Worm (Caenorhabditis elegans) whole organism, L4 larva: ENCODE measurements around the gene str-20.
A peak's percentile ranks its signal among the peaks of the same experiment; 100 is the strongest.

ENCODE experiments used
- F10B5.3 ChIP-seq: sonication (generic microtip); optimal IDR thresholded peaks from 2 replicates; lab custom pipeline; 2016; ENCODE audit warnings: mild to moderate bottlenecking, missing genetic modification characterization, missing compliant biosample characterization
- F26F4.8 ChIP-seq: fragments of 200-800 bp; sonication (Bioruptor generic); conservative IDR thresholded peaks from 2 replicates; pipeline ENCODE4 v1.3.6; 2022; ENCODE audit warnings: missing genetic modification characterization, missing compliant biosample characterization
- F44E2.7 ChIP-seq: fragments of 200-800 bp; sonication (Bioruptor generic); IDR thresholded peaks from 2 replicates; pipeline ENCODE4 v2.1.2; 2022; ENCODE audit warnings: missing genetic modification characterization, missing compliant biosample characterization
- R02D3.7 ChIP-seq: fragments of 150-350 bp; sonication (generic microtip); optimal IDR thresholded peaks from 3 replicates; lab custom pipeline; 2014; ENCODE audit warnings: missing biosample characterization, missing genetic modification characterization
- T26A8.4 ChIP-seq: fragments of 200-800 bp; sonication (Bioruptor generic); IDR thresholded peaks from 2 replicates; pipeline ENCODE4 v1.3.6; 2022; ENCODE audit warnings: missing genetic modification characterization, missing compliant biosample characterization
- Y48G9A.11 ChIP-seq: fragments of 200-800 bp; sonication (Bioruptor generic); IDR thresholded peaks from 2 replicates; pipeline ENCODE4 v1.3.6; 2022; ENCODE audit warnings: missing genetic modification reagents, missing genetic modification characterization, missing compliant biosample characterization
- ZK546.5 ChIP-seq, 2 experiments: sonication (generic microtip); optimal IDR thresholded peaks; 2 replicates each; lab custom pipeline; 2017; ENCODE audit warnings: missing biosample characterization in 2 of 2, missing genetic modification characterization in 2 of 2
- aly-2 ChIP-seq: sonication (generic microtip); optimal IDR thresholded peaks from 2 replicates; lab custom pipeline; 2018; ENCODE audit warnings: missing biosample characterization, missing genetic modification characterization
- ceh-20 ChIP-seq: fragments of 200-800 bp; sonication (Bioruptor generic); IDR thresholded peaks from 2 replicates; pipeline ENCODE4 v1.3.6; 2022; ENCODE audit warnings: missing genetic modification reagents, missing genetic modification characterization, missing compliant biosample characterization
- ceh-28 ChIP-seq: fragments of 150-350 bp; optimal IDR thresholded peaks from 2 replicates; lab custom pipeline; 2014; ENCODE audit warnings: missing biosample characterization, missing genetic modification reagents, missing genetic modification characterization
- ceh-32 ChIP-seq: sonication (generic microtip); optimal IDR thresholded peaks from 2 replicates; lab custom pipeline; 2016; ENCODE audit warnings: mild to moderate bottlenecking, missing genetic modification characterization, missing compliant biosample characterization; ENCODE audit not compliant: poor library complexity
- ceh-44 ChIP-seq: fragments of 200-800 bp; sonication (Bioruptor generic); IDR thresholded peaks from 2 replicates; pipeline ENCODE4 v1.3.6; 2022; ENCODE audit warnings: missing genetic modification reagents, missing genetic modification characterization, missing compliant biosample characterization
- ces-1 ChIP-seq: fragments of 150-350 bp; sonication (generic microtip); optimal IDR thresholded peaks from 4 replicates; lab custom pipeline; 2014; ENCODE audit warnings: missing biosample characterization, missing genetic modification reagents, missing genetic modification characterization
- daf-12 ChIP-seq: fragments of 150-350 bp; optimal IDR thresholded peaks from 2 replicates; lab custom pipeline; 2014; ENCODE audit warnings: missing biosample characterization, missing genetic modification reagents, missing genetic modification characterization
- daf-16 ChIP-seq, 3 experiments: sonication (generic microtip); optimal IDR thresholded peaks; 2 replicates each; lab custom pipeline; 2016 to 2017; ENCODE audit warnings: missing genetic modification characterization in 3 of 3, missing genetic modification reagents in 3 of 3, mild to moderate bottlenecking in 2 of 3, missing compliant biosample characterization in 2 of 3, missing biosample characterization in 1 of 3, moderate library complexity in 1 of 3
- dmd-8 ChIP-seq: fragments of 200-800 bp; sonication (Bioruptor generic); IDR thresholded peaks from 2 replicates; pipeline ENCODE4 v1.3.6; 2022; ENCODE audit warnings: missing genetic modification characterization, missing compliant biosample characterization
- duxl-1 ChIP-seq: sonication (generic microtip); optimal IDR thresholded peaks from 2 replicates; lab custom pipeline; 2016; ENCODE audit warnings: mild to moderate bottlenecking, missing genetic modification characterization, moderate library complexity, missing compliant biosample characterization; ENCODE audit not compliant: poor library complexity
- egl-27 ChIP-seq: sonication (generic microtip); optimal IDR thresholded peaks from 3 replicates; lab custom pipeline; 2017; ENCODE audit warnings: missing biosample characterization, missing genetic modification reagents, missing genetic modification characterization
- egl-43 ChIP-seq: fragments of 200-800 bp; sonication (Bioruptor generic); IDR thresholded peaks from 2 replicates; pipeline ENCODE4 v1.3.6; 2022; ENCODE audit warnings: missing genetic modification reagents, missing genetic modification characterization, missing compliant biosample characterization
- gei-8 ChIP-seq: fragments of 200-800 bp; sonication (Bioruptor generic); optimal IDR thresholded peaks from 2 replicates; lab custom pipeline; 2018; ENCODE audit warnings: mild to moderate bottlenecking, missing genetic modification characterization, missing compliant biosample characterization
- hlh-11 ChIP-seq: fragments of 200-800 bp; sonication (Bioruptor generic); optimal IDR thresholded peaks from 2 replicates; lab custom pipeline; 2018; ENCODE audit warnings: mild to moderate bottlenecking, missing genetic modification characterization, missing compliant biosample characterization
- hlh-30 ChIP-seq: sonication (generic microtip); optimal IDR thresholded peaks from 2 replicates; lab custom pipeline; 2017; ENCODE audit warnings: antibody characterized with exemption, mild to moderate bottlenecking, missing genetic modification characterization, missing compliant biosample characterization; ENCODE audit not compliant: insufficient read depth
- jun-1 ChIP-seq: fragments of 150-350 bp; optimal IDR thresholded peaks from 2 replicates; lab custom pipeline; 2014; ENCODE audit warnings: missing biosample characterization, missing genetic modification reagents, missing genetic modification characterization
- lin-13 ChIP-seq: fragments of 150-350 bp; optimal IDR thresholded peaks from 2 replicates; lab custom pipeline; 2014; ENCODE audit warnings: missing biosample characterization, missing genetic modification reagents, missing genetic modification characterization
- lin-15B ChIP-seq: fragments of 150-350 bp; sonication (generic microtip); optimal IDR thresholded peaks from 3 replicates; lab custom pipeline; 2014; ENCODE audit warnings: missing biosample characterization, missing genetic modification characterization
- lin-38 ChIP-seq: fragments of 200-800 bp; sonication (Bioruptor generic); IDR thresholded peaks from 2 replicates; pipeline ENCODE4 v1.3.6; 2022; ENCODE audit warnings: missing genetic modification reagents, missing genetic modification characterization, missing compliant biosample characterization
- lin-39 ChIP-seq: fragments of 150-350 bp; optimal IDR thresholded peaks from 2 replicates; lab custom pipeline; 2014; ENCODE audit warnings: missing biosample characterization, missing genetic modification reagents, missing genetic modification characterization
- lir-3 ChIP-seq: sonication (generic microtip); optimal IDR thresholded peaks from 2 replicates; lab custom pipeline; 2016; ENCODE audit warnings: mild to moderate bottlenecking, missing genetic modification characterization, missing compliant biosample characterization
- madf-5 ChIP-seq, 2 experiments: fragments of 200-800 bp; sonication (Bioruptor generic); IDR thresholded peaks; 2 replicates each; pipeline ENCODE4 v1.3.6; 2022; ENCODE audit warnings: missing compliant biosample characterization in 2 of 2, missing genetic modification characterization in 2 of 2
- madf-9 ChIP-seq: fragments of 200-800 bp; sonication (Bioruptor generic); conservative IDR thresholded peaks from 2 replicates; pipeline ENCODE4 v1.3.6; 2022; ENCODE audit warnings: missing genetic modification reagents, missing genetic modification characterization, missing compliant biosample characterization
- nhr-111 ChIP-seq: fragments of 200-800 bp; sonication (Bioruptor generic); optimal IDR thresholded peaks from 2 replicates; lab custom pipeline; 2018; ENCODE audit warnings: mild to moderate bottlenecking, missing genetic modification characterization, missing compliant biosample characterization
- nhr-42 ChIP-seq: fragments of 200-800 bp; sonication (Bioruptor generic); IDR thresholded peaks from 2 replicates; pipeline ENCODE4 v1.3.6; 2022; ENCODE audit warnings: missing genetic modification characterization, missing compliant biosample characterization
- nhr-76 ChIP-seq: fragments of 150-350 bp; optimal IDR thresholded peaks from 2 replicates; lab custom pipeline; 2014; ENCODE audit warnings: missing biosample characterization, missing genetic modification characterization
- php-3 ChIP-seq: fragments of 200-800 bp; sonication (Bioruptor generic); IDR thresholded peaks from 2 replicates; pipeline ENCODE4 v1.3.6; 2022; ENCODE audit warnings: missing genetic modification reagents, missing genetic modification characterization, missing compliant biosample characterization
- rbr-2 ChIP-seq: sonication (generic microtip); optimal IDR thresholded peaks from 2 replicates; lab custom pipeline; 2016; ENCODE audit warnings: missing genotype, missing genetic modification characterization, missing compliant biosample characterization
- saeg-2 ChIP-seq: fragments of 200-800 bp; sonication (Bioruptor generic); IDR thresholded peaks from 2 replicates; pipeline ENCODE4 v1.3.6; 2022; ENCODE audit warnings: missing genetic modification reagents, missing genetic modification characterization, missing compliant biosample characterization
- sdz-12 ChIP-seq: fragments of 200-800 bp; sonication (Bioruptor generic); optimal IDR thresholded peaks from 2 replicates; lab custom pipeline; 2018; ENCODE audit warnings: mild to moderate bottlenecking, missing genetic modification characterization, missing compliant biosample characterization
- skn-1 ChIP-seq: fragments of 150-350 bp; optimal IDR thresholded peaks from 2 replicates; lab custom pipeline; 2014; ENCODE audit warnings: missing biosample characterization, missing genetic modification characterization
- snpc-1.2 ChIP-seq: fragments of 200-800 bp; sonication (Bioruptor generic); IDR thresholded peaks from 2 replicates; pipeline ENCODE4 v1.3.6; 2022; ENCODE audit warnings: missing genetic modification reagents, missing genetic modification characterization, missing compliant biosample characterization
- spr-1 ChIP-seq: sonication (generic microtip); optimal IDR thresholded peaks from 2 replicates; lab custom pipeline; 2016; ENCODE audit warnings: mild to moderate bottlenecking, missing genetic modification characterization, missing compliant biosample characterization
- tra-1 ChIP-seq: fragments of 200-800 bp; sonication (Bioruptor generic); IDR thresholded peaks from 2 replicates; pipeline ENCODE4 v1.3.6; 2022; ENCODE audit warnings: missing genetic modification reagents, missing genetic modification characterization, missing compliant biosample characterization
- unc-130 ChIP-seq: sonication (generic microtip); optimal IDR thresholded peaks from 2 replicates; lab custom pipeline; 2016; ENCODE audit warnings: missing genetic modification reagents, missing genetic modification characterization, missing compliant biosample characterization
- zag-1 ChIP-seq: fragments of 150-350 bp; optimal IDR thresholded peaks from 2 replicates; lab custom pipeline; 2014; ENCODE audit warnings: missing biosample characterization, missing genetic modification characterization
- zip-11 ChIP-seq: fragments of 200-800 bp; sonication (Bioruptor generic); IDR thresholded peaks from 2 replicates; pipeline ENCODE4 v1.3.6; 2022; ENCODE audit warnings: missing genetic modification characterization, missing compliant biosample characterization
- ztf-11 ChIP-seq: fragments of 150-350 bp; optimal IDR thresholded peaks from 2 replicates; lab custom pipeline; 2014; ENCODE audit warnings: missing biosample characterization, missing genetic modification characterization
- ztf-7 ChIP-seq: fragments of 150-350 bp; optimal IDR thresholded peaks from 2 replicates; lab custom pipeline; 2014; ENCODE audit warnings: missing biosample characterization, missing genetic modification characterization

Gene str-20

ce11 chrV:724946-725806, 31.1 kb upstream of the str-20 start (continued):
- no peak for TF ChIP-seq php-3 (GFP tag; lab: Robert Waterston, UW)
- no peak for TF ChIP-seq snpc-1.2 (GFP tag; lab: Robert Waterston, UW)
- TF ChIP-seq lir-3 (tag; lab: Kevin White, UChicago): no peak
- no peak for TF ChIP-seq ceh-20 (GFP tag; lab: Robert Waterston, UW)
- TF ChIP-seq F10B5.3 (tag; lab: Kevin White, UChicago): no peak
- no peak for TF ChIP-seq daf-12
- TF ChIP-seq gei-8 (GFP tag; lab: Kevin White, UChicago): no peak
- no peak for TF ChIP-seq ztf-7 (tag; lab: Kevin White, UChicago)
- no peak for TF ChIP-seq nhr-76 (tag; lab: Kevin White, UChicago)
- no peak for TF ChIP-seq ceh-44 (GFP tag; lab: Robert Waterston, UW)
- no peak for TF ChIP-seq lin-15B
- TF ChIP-seq duxl-1 (tag; lab: Kevin White, UChicago): peak; percentile 54
- TF ChIP-seq lin-39 (tag; lab: Kevin White, UChicago): no peak
- no peak for TF ChIP-seq sdz-12 (GFP tag; lab: Kevin White, UChicago)
- TF ChIP-seq daf-16 (GFP tag; optimal IDR thresholded peaks at IDR 0.05; lab: Kevin White, UChicago): peak in 1 of 2 experiments; percentile 8
- TF ChIP-seq daf-16 (tag; optimal IDR thresholded peaks at IDR 0.05; lab: Kevin White, UChicago): peak; percentile 4
- TF ChIP-seq dmd-8: peak; percentile 65; the same call in 1 of the 2 replicates
- TF ChIP-seq ces-1 (GFP tag; lab: Kevin White, UChicago): no peak
- no peak for TF ChIP-seq ceh-32 (tag; lab: Kevin White, UChicago)
- TF ChIP-seq T26A8.4 (GFP tag; lab: Robert Waterston, UW): peak; percentile 5
- TF ChIP-seq zag-1 (tag; lab: Kevin White, UChicago): no peak
- TF ChIP-seq aly-2 (tag; lab: Kevin White, UChicago): no peak
- TF ChIP-seq rbr-2 (tag; lab: Kevin White, UChicago): no peak
- TF ChIP-seq hlh-30 (tag; lab: Kevin White, UChicago): peak; percentile 3
- no peak for TF ChIP-seq egl-43
- no peak for TF ChIP-seq F26F4.8 (GFP tag; lab: Robert Waterston, UW)
- no peak for TF ChIP-seq Y48G9A.11 (GFP tag; lab: Robert Waterston, UW)
- no peak for TF ChIP-seq hlh-11 (tag; lab: Kevin White, UChicago)
- TF ChIP-seq unc-130 (GFP tag; lab: Kevin White, UChicago): no peak
- TF ChIP-seq skn-1: no peak
- no peak for TF ChIP-seq ceh-28
- TF ChIP-seq R02D3.7: no peak
- TF ChIP-seq, all 104 proteins: peak for 16

ce11 chrV:725807-726572, 30.3 kb upstream of the str-20 start:
- TF ChIP-seq ztf-11 (tag; lab: Kevin White, UChicago) (no peak), Y48G9A.11 (GFP tag; lab: Robert Waterston, UW) (no peak), F44E2.7 (0 out of 2 replicates have a peak, but pooled peaks have one; percentile 46), madf-9 (GFP tag; lab: Robert Waterston, UW) (0 out of 2 replicates have a peak, but pooled peaks have one; percentile 3), egl-27 (tag; lab: Kevin White, UChicago) (no peak), lin-38 (GFP tag; lab: Robert Waterston, UW) (no peak), tra-1 (GFP tag; lab: Robert Waterston, UW) (no peak), jun-1 (tag; lab: Kevin White, UChicago) (peak; percentile 36), lin-13 (GFP tag; lab: Kevin White, UChicago) (no peak), sdz-12 (GFP tag; lab: Kevin White, UChicago) (no peak), ZK546.5 (tag; optimal IDR thresholded peaks at IDR 0.05; lab: Kevin White, UChicago) (no peak), zip-11 (GFP tag; lab: Robert Waterston, UW) (0 out of 2 replicates have a peak, but pooled peaks have one; percentile 29), nhr-42 (0 out of 2 replicates have a peak, but pooled peaks have one; percentile 28), snpc-1.2 (GFP tag; lab: Robert Waterston, UW) (no peak), spr-1 (no peak), nhr-111 (no peak), daf-12 (no peak), daf-16 (GFP tag; optimal IDR thresholded peaks at IDR 0.05; lab: Kevin White, UChicago) (no peak), daf-16 (tag; optimal IDR thresholded peaks at IDR 0.05; lab: Kevin White, UChicago) (peak; percentile 62), saeg-2 (no peak), nhr-76 (tag; lab: Kevin White, UChicago) (no peak), madf-5 (GFP tag; IDR thresholded peaks at IDR 0.05; lab: Robert Waterston, UW) (no peak)
